Worm (Caenorhabditis elegans) whole organism, late embryonic: Measurements from ENCODE around the gene idpp-16.

ENCODE experiments used
- ama-1 ChIP-seq: fragments of 150-350 bp; optimal IDR thresholded peaks from 2 replicates; lab custom pipeline; 2014
- ceh-18 ChIP-seq: sonication (generic microtip); optimal IDR thresholded peaks from 2 replicates; lab custom pipeline; 2016; ENCODE audit warnings: missing genetic modification characterization, missing compliant biosample characterization
- ceh-24 ChIP-seq: sonication (generic microtip); optimal IDR thresholded peaks from 2 replicates; lab custom pipeline; 2016; ENCODE audit warnings: mild to moderate bottlenecking, missing genetic modification characterization, missing compliant biosample characterization
- ceh-30 ChIP-seq: fragments of 150-350 bp; optimal IDR thresholded peaks from 2 replicates; lab custom pipeline; 2014; ENCODE audit warnings: missing biosample characterization, missing genetic modification characterization
- ceh-9 ChIP-seq: sonication (generic microtip); optimal IDR thresholded peaks from 2 replicates; lab custom pipeline; 2016; ENCODE audit warnings: mild to moderate bottlenecking, missing genetic modification characterization, inconsistent platforms, missing compliant biosample characterization
- elt-2 ChIP-seq: sonication (generic microtip); optimal IDR thresholded peaks from 2 replicates; lab custom pipeline; 2016; ENCODE audit warnings: missing genetic modification reagents, missing genetic modification characterization, missing compliant biosample characterization
- fkh-10 ChIP-seq: fragments of 150-350 bp; optimal IDR thresholded peaks from 2 replicates; lab custom pipeline; 2014; ENCODE audit warnings: missing biosample characterization, missing genetic modification reagents, missing genetic modification characterization
- hlh-15 ChIP-seq: sonication (generic microtip); optimal IDR thresholded peaks from 2 replicates; lab custom pipeline; 2016; ENCODE audit warnings: missing genetic modification characterization, missing compliant biosample characterization
- nhr-11 ChIP-seq: fragments of 150-350 bp; optimal IDR thresholded peaks from 2 replicates; lab custom pipeline; 2014; ENCODE audit warnings: missing biosample characterization, missing genetic modification characterization
- pha-4 ChIP-seq: fragments of 150-350 bp; optimal IDR thresholded peaks from 2 replicates; lab custom pipeline; 2018; ENCODE audit warnings: missing biosample characterization, missing genetic modification reagents, missing genetic modification characterization

DNA sequence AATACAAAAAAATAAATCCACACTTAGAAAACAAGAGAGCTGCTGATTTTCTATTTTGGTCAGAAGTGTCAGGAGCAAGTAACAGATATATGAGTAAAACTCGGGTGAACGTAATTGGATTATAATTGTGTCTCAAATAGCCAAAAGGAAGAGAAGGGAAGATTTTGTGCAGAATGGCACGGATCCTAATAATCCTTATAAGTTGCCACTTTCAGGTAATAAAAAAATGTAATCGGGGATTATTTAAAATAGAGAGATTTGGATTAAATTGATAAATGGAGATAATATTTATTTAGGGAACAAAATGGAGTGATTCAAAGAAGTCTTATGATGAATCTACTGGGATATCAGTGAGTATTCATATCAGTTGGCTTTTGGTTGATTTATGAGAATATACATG, 18.6 kb upstream of the idpp-16 start:
- TF ChIP-seq ceh-30 (tag; lab: Kevin White, UChicago) = no peak
- TF ChIP-seq fkh-10 (GFP tag; lab: Kevin White, UChicago) = no peak
- no peak for TF ChIP-seq ceh-18
- TF ChIP-seq elt-2 (tag; lab: Kevin White, UChicago) = no peak
- TF ChIP-seq ceh-9 (tag; lab: Kevin White, UChicago) = no peak
- no peak for TF ChIP-seq hlh-15
- TF ChIP-seq ceh-24 = no peak
- no peak for TF ChIP-seq pha-4 (tag; lab: Kevin White, UChicago)
- TF ChIP-seq nhr-11 = no peak
- TF ChIP-seq ama-1 (lab: Kevin White, UChicago) = no peak
